Worm (Caenorhabditis elegans) whole organism, L1 larva: Measurements from ENCODE around the gene slc-17.1.

Source experiments
- C04F5.9 ChIP-seq: sonication (generic microtip); optimal IDR thresholded peaks from 2 replicates; lab custom pipeline; 2016; ENCODE audit warnings: missing genetic modification characterization, missing compliant biosample characterization
- C16A3.4 ChIP-seq: fragments of 150-350 bp; optimal IDR thresholded peaks from 2 replicates; lab custom pipeline; 2014; ENCODE audit warnings: missing biosample characterization, missing genetic modification characterization
- C34B4.2 ChIP-seq: sonication (generic microtip); optimal IDR thresholded peaks from 2 replicates; lab custom pipeline; 2017; ENCODE audit warnings: mild to moderate bottlenecking, missing genetic modification characterization, missing compliant biosample characterization
- alr-1 ChIP-seq: fragments of 200-800 bp; sonication (Bioruptor generic); optimal IDR thresholded peaks from 2 replicates; lab custom pipeline; 2018; ENCODE audit warnings: borderline replicate concordance, mild to moderate bottlenecking, missing genetic modification characterization, missing compliant biosample characterization
- aly-2 ChIP-seq: fragments of 150-350 bp; optimal IDR thresholded peaks from 2 replicates; lab custom pipeline; 2014; ENCODE audit warnings: missing biosample characterization, missing genetic modification characterization
- ama-1 ChIP-seq: fragments of 150-350 bp; optimal IDR thresholded peaks from 2 replicates; lab custom pipeline; 2014
- blmp-1 ChIP-seq: fragments of 150-350 bp; optimal IDR thresholded peaks from 2 replicates; lab custom pipeline; 2014; ENCODE audit warnings: missing biosample characterization, missing genetic modification characterization
- ceh-8 ChIP-seq: fragments of 200-800 bp; sonication (Bioruptor generic); optimal IDR thresholded peaks from 2 replicates; lab custom pipeline; 2018; ENCODE audit warnings: mild to moderate bottlenecking, missing genetic modification characterization, moderate library complexity, missing compliant biosample characterization
- efl-1 ChIP-seq, 4 experiments: fragments of 150-350 bp; optimal IDR thresholded peaks in 3 of 4; peaks in 1 of 4; 1 replicate in 1 of 4; 2 replicates in 3 of 4; lab custom pipeline; 2014; ENCODE audit warnings: missing biosample characterization in 2 of 4, missing genetic modification characterization in 2 of 4, missing genetic modification reagents in 2 of 4
- egl-13 ChIP-seq: sonication (generic microtip); optimal IDR thresholded peaks from 2 replicates; lab custom pipeline; 2016; ENCODE audit warnings: missing genotype, missing genetic modification reagents, missing genetic modification characterization, missing compliant biosample characterization
- egl-27 ChIP-seq, 2 experiments: fragments of 150-350 bp in 1 of 2; sonication (generic microtip); optimal IDR thresholded peaks; 3 replicates each; lab custom pipeline; 2017 to 2018; ENCODE audit warnings: missing biosample characterization in 2 of 2, missing genetic modification characterization in 2 of 2, missing genetic modification reagents in 2 of 2
- elt-3 ChIP-seq, 6 experiments: fragments of 150-350 bp in 1 of 6; sonication (generic microtip); optimal IDR thresholded peaks; 2 replicates each; lab custom pipeline; 2017 to 2018; ENCODE audit warnings: missing biosample characterization in 6 of 6, missing genetic modification characterization in 6 of 6, inconsistent platforms in 1 of 6
- ets-5 ChIP-seq: fragments of 200-800 bp; sonication (Bioruptor generic); IDR thresholded peaks from 2 replicates; pipeline ENCODE4 v1.3.6; 2022; ENCODE audit warnings: missing genetic modification characterization, missing compliant biosample characterization
- fkh-10 ChIP-seq: sonication (generic microtip); optimal IDR thresholded peaks from 2 replicates; lab custom pipeline; 2017; ENCODE audit warnings: missing biosample characterization, missing genetic modification reagents, missing genetic modification characterization
- fos-1 ChIP-seq: fragments of 150-350 bp; optimal IDR thresholded peaks from 2 replicates; lab custom pipeline; 2014; ENCODE audit warnings: missing biosample characterization, missing genetic modification characterization
- grh-1 ChIP-seq: fragments of 200-800 bp; sonication (Bioruptor generic); IDR thresholded peaks from 2 replicates; pipeline ENCODE4 v1.3.6; 2022; ENCODE audit warnings: missing genetic modification reagents, missing genetic modification characterization, missing compliant biosample characterization
- hpl-2 ChIP-seq: fragments of 150-350 bp; optimal IDR thresholded peaks from 2 replicates; lab custom pipeline; 2014; ENCODE audit warnings: missing biosample characterization, missing genetic modification reagents, missing genetic modification characterization
- irx-1 ChIP-seq: sonication (generic microtip); optimal IDR thresholded peaks from 2 replicates; lab custom pipeline; 2016; ENCODE audit warnings: missing genetic modification characterization, missing compliant biosample characterization
- jun-1 ChIP-seq: fragments of 150-350 bp; optimal IDR thresholded peaks from 2 replicates; lab custom pipeline; 2014; ENCODE audit warnings: missing biosample characterization, missing genetic modification reagents, missing genetic modification characterization
- lin-13 ChIP-seq: fragments of 150-350 bp; optimal IDR thresholded peaks from 2 replicates; lab custom pipeline; 2014; ENCODE audit warnings: missing biosample characterization, missing genetic modification reagents, missing genetic modification characterization
- lin-14 ChIP-seq: fragments of 200-800 bp; sonication (Bioruptor generic); optimal IDR thresholded peaks from 2 replicates; lab custom pipeline; 2018; ENCODE audit warnings: mild to moderate bottlenecking, missing genetic modification characterization, moderate library complexity, missing compliant biosample characterization
- lin-35 ChIP-seq, 2 experiments: fragments of 150-350 bp; optimal IDR thresholded peaks; 2 replicates each; lab custom pipeline; 2014; ENCODE audit warnings: missing biosample characterization in 2 of 2, missing genetic modification characterization in 2 of 2, missing genetic modification reagents in 2 of 2
- lsy-2 ChIP-seq, 2 experiments: fragments of 150-350 bp; optimal IDR thresholded peaks; 2 replicates each; lab custom pipeline; 2014; ENCODE audit warnings: missing biosample characterization in 2 of 2, missing genetic modification characterization in 2 of 2
- mdl-1 ChIP-seq, 2 experiments: fragments of 150-350 bp; optimal IDR thresholded peaks; 2 replicates each; lab custom pipeline; 2014 to 2017; ENCODE audit warnings: missing biosample characterization in 2 of 2, missing genetic modification characterization in 2 of 2, inconsistent platforms in 1 of 2
- mep-1 ChIP-seq: fragments of 150-350 bp; optimal IDR thresholded peaks from 2 replicates; lab custom pipeline; 2014; ENCODE audit warnings: missing biosample characterization, missing genetic modification characterization
- nhr-19 ChIP-seq: fragments of 200-800 bp; sonication (Bioruptor generic); conservative IDR thresholded peaks from 2 replicates; pipeline ENCODE4 v1.3.6; 2022; ENCODE audit warnings: missing genetic modification characterization, missing compliant biosample characterization
- nhr-20 ChIP-seq: sonication (generic microtip); optimal IDR thresholded peaks from 2 replicates; lab custom pipeline; 2016; ENCODE audit warnings: mild to moderate bottlenecking, missing genetic modification characterization, missing compliant biosample characterization
- nhr-28 ChIP-seq: fragments of 150-350 bp; optimal IDR thresholded peaks from 2 replicates; lab custom pipeline; 2014; ENCODE audit warnings: missing biosample characterization, missing genetic modification characterization
- nhr-47 ChIP-seq: sonication (generic microtip); optimal IDR thresholded peaks from 2 replicates; lab custom pipeline; 2016; ENCODE audit warnings: mild to moderate bottlenecking, missing genetic modification characterization, moderate library complexity, missing compliant biosample characterization
- nhr-71 ChIP-seq: sonication (generic microtip); optimal IDR thresholded peaks from 2 replicates; lab custom pipeline; 2016; ENCODE audit warnings: mild to moderate bottlenecking, missing genetic modification characterization, moderate library complexity, missing compliant biosample characterization
- nhr-85 ChIP-seq: sonication (generic microtip); peaks from one replicate; lab custom pipeline; 2016; ENCODE audit warnings: missing genetic modification characterization, inconsistent platforms, missing compliant biosample characterization
- nhr-90 ChIP-seq: sonication (generic microtip); optimal IDR thresholded peaks from 2 replicates; lab custom pipeline; 2016; ENCODE audit warnings: mild to moderate bottlenecking, missing genetic modification characterization, missing compliant biosample characterization; ENCODE audit not compliant: poor library complexity
- rnt-1 ChIP-seq: sonication (generic microtip); optimal IDR thresholded peaks from 2 replicates; lab custom pipeline; 2016; ENCODE audit warnings: mild to moderate bottlenecking, missing genetic modification characterization, moderate library complexity, missing compliant biosample characterization
- snu-23 ChIP-seq: sonication (generic microtip); optimal IDR thresholded peaks from 2 replicates; lab custom pipeline; 2016; ENCODE audit warnings: missing genetic modification characterization, missing compliant biosample characterization
- sptf-1 ChIP-seq: fragments of 150-350 bp; optimal IDR thresholded peaks from 2 replicates; lab custom pipeline; 2014; ENCODE audit warnings: missing biosample characterization, missing genetic modification characterization
- tbx-2 ChIP-seq: sonication (generic microtip); optimal IDR thresholded peaks from 2 replicates; lab custom pipeline; 2016; ENCODE audit warnings: missing genetic modification characterization, missing compliant biosample characterization
- tlp-1 ChIP-seq: fragments of 150-350 bp; optimal IDR thresholded peaks from 2 replicates; lab custom pipeline; 2014; ENCODE audit warnings: missing biosample characterization, missing genetic modification characterization
- unc-130 ChIP-seq: fragments of 150-350 bp; optimal IDR thresholded peaks from 2 replicates; lab custom pipeline; 2017; ENCODE audit warnings: missing biosample characterization, missing genetic modification characterization, inconsistent platforms
- unc-62 ChIP-seq: fragments of 150-350 bp; optimal IDR thresholded peaks from 2 replicates; lab custom pipeline; 2014; ENCODE audit warnings: missing biosample characterization, missing genetic modification reagents, missing genetic modification characterization
- unc-86 ChIP-seq: sonication (generic microtip); optimal IDR thresholded peaks from 2 replicates; lab custom pipeline; 2016; ENCODE audit warnings: missing genetic modification characterization, missing compliant biosample characterization
- ztf-4 ChIP-seq: fragments of 150-350 bp; optimal IDR thresholded peaks from 2 replicates; lab custom pipeline; 2014; ENCODE audit warnings: missing biosample characterization, missing genetic modification characterization

The slc-17.1 gene

ce11 chrX:17419813-17420584 lies 44.7 kb downstream of the slc-17.1 start:
- TF ChIP-seq nhr-90 (peak; percentile 83), unc-86 (no peak), elt-3 (tag; optimal IDR thresholded peaks at IDR 0.05; lab: Kevin White, UChicago) (peak in 3 of 6 experiments; percentile 2 to 80 (median 70)), ama-1 (lab: Kevin White, UChicago) (peak; percentile 73), lsy-2 (tag; optimal IDR thresholded peaks at IDR 0.05; lab: Kevin White, UChicago) (peak in 1 of 2 experiments; percentile 71), irx-1 (tag; lab: Kevin White, UChicago) (peak; percentile 27), C16A3.4 (tag; lab: Kevin White, UChicago) (peak; percentile 10), alr-1 (no peak), lin-13 (GFP tag; lab: Kevin White, UChicago) (peak; percentile 22), snu-23 (GFP tag; lab: Kevin White, UChicago) (peak; percentile 54), grh-1 (GFP tag; lab: Robert Waterston, UW) (no peak), tlp-1 (tag; lab: Kevin White, UChicago) (no peak), ceh-8 (GFP tag; lab: Kevin White, UChicago) (no peak), mdl-1 (tag; optimal IDR thresholded peaks at IDR 0.05; lab: Kevin White, UChicago) (peak in 1 of 2 experiments; percentile 42), nhr-47 (peak; percentile 28), lin-14 (GFP tag; lab: Kevin White, UChicago) (peak; percentile 45), nhr-19 (GFP tag; lab: Robert Waterston, UW) (peak; percentile 37; the same call in 1 of the 2 replicates), unc-130 (tag; lab: Kevin White, UChicago) (no peak), hpl-2 (GFP tag; lab: Kevin White, UChicago) (peak; percentile 42), efl-1 (optimal IDR thresholded peaks at IDR 0.05; lab: Kevin White, UChicago) (no peak), efl-1 (GFP tag; optimal IDR thresholded peaks at IDR 0.05 in 1 of 2; lab: Kevin White, UChicago) (peak in 1 of 2 experiments; percentile 85), tbx-2 (tag; lab: Kevin White, UChicago) (peak; percentile 13), rnt-1 (tag; lab: Kevin White, UChicago) (no peak), C04F5.9 (tag; lab: Kevin White, UChicago) (no peak), ztf-4 (tag; lab: Kevin White, UChicago) (peak; percentile 94), blmp-1 (tag; lab: Kevin White, UChicago) (peak; percentile 73), jun-1 (peak; percentile 26), nhr-71 (tag; lab: Kevin White, UChicago) (peak; percentile 77), lin-35 (GFP tag; optimal IDR thresholded peaks at IDR 0.05; lab: Kevin White, UChicago) (peak in 1 of 2 experiments; percentile 47), fos-1 (peak; percentile 48), nhr-85 (tag; lab: Kevin White, UChicago) (peak; percentile 91), C34B4.2 (no peak), egl-27 (tag; optimal IDR thresholded peaks at IDR 0.05; lab: Kevin White, UChicago) (no peak), nhr-20 (tag; lab: Kevin White, UChicago) (peak; percentile 36), aly-2 (peak; percentile 59), mep-1 (tag; lab: Kevin White, UChicago) (peak; percentile 21), ets-5 (GFP tag; lab: Robert Waterston, UW) (0 out of 2 replicates have a peak, but pooled peaks have one; percentile 7)

ce11 chrX:17417505-17418004 lies 47.1 kb downstream of the slc-17.1 start:
- TF ChIP-seq hpl-2 (GFP tag; lab: Kevin White, UChicago) (no peak), egl-13 (no peak), nhr-71 (tag; lab: Kevin White, UChicago) (peak; percentile 14), C16A3.4 (tag; lab: Kevin White, UChicago) (no peak), unc-62 (no peak), lin-14 (GFP tag; lab: Kevin White, UChicago) (peak; percentile 8), sptf-1 (no peak), nhr-28 (tag; lab: Kevin White, UChicago) (no peak), nhr-85 (tag; lab: Kevin White, UChicago) (peak; percentile 54), efl-1 (optimal IDR thresholded peaks at IDR 0.05; lab: Kevin White, UChicago) (no peak), efl-1 (GFP tag; optimal IDR thresholded peaks at IDR 0.05 in 1 of 2; lab: Kevin White, UChicago) (peak in 1 of 2 experiments; percentile 68), C34B4.2 (no peak), fkh-10 (GFP tag; lab: Kevin White, UChicago) (no peak), elt-3 (tag; optimal IDR thresholded peaks at IDR 0.05; lab: Kevin White, UChicago) (peak in 1 of 6 experiments; percentile 51)
